Worm (Caenorhabditis elegans) whole organism, L1 larva: ENCODE measurements around the gene fbxa-182.

ENCODE experiments used
- C04F5.9 ChIP-seq: sonication (generic microtip); optimal IDR thresholded peaks from 2 replicates; lab custom pipeline; 2016; ENCODE audit warnings: missing genetic modification characterization, missing compliant biosample characterization
- blmp-1 ChIP-seq: fragments of 150-350 bp; optimal IDR thresholded peaks from 2 replicates; lab custom pipeline; 2014; ENCODE audit warnings: missing biosample characterization, missing genetic modification characterization
- ceh-82 ChIP-seq, 3 experiments: fragments of 150-350 bp in 1 of 3; sonication (generic microtip) in 2 of 3; optimal IDR thresholded peaks; 2 replicates each; lab custom pipeline; 2014 to 2017; ENCODE audit warnings: missing biosample characterization in 3 of 3, missing genetic modification characterization in 3 of 3
- ces-1 ChIP-seq: fragments of 150-350 bp; optimal IDR thresholded peaks from 2 replicates; lab custom pipeline; 2014; ENCODE audit warnings: missing biosample characterization, missing genetic modification reagents, missing genetic modification characterization
- dpl-1 ChIP-seq, 3 experiments: fragments of 150-350 bp in 2 of 3; sonication (generic microtip) in 1 of 3; optimal IDR thresholded peaks; 2 replicates each; lab custom pipeline; 2014 to 2017; ENCODE audit warnings: missing biosample characterization in 3 of 3, missing genetic modification characterization in 3 of 3, missing genetic modification reagents in 3 of 3
- dsc-1 ChIP-seq: sonication (generic microtip); optimal IDR thresholded peaks from 2 replicates; lab custom pipeline; 2016; ENCODE audit warnings: mild to moderate bottlenecking, missing genetic modification characterization, missing compliant biosample characterization
- efl-1 ChIP-seq, 4 experiments: fragments of 150-350 bp; optimal IDR thresholded peaks in 3 of 4; peaks in 1 of 4; 1 replicate in 1 of 4; 2 replicates in 3 of 4; lab custom pipeline; 2014; ENCODE audit warnings: missing biosample characterization in 2 of 4, missing genetic modification characterization in 2 of 4, missing genetic modification reagents in 2 of 4
- efl-3 ChIP-seq: fragments of 200-800 bp; sonication (Bioruptor generic); optimal IDR thresholded peaks from 2 replicates; lab custom pipeline; 2018; ENCODE audit warnings: mild to moderate bottlenecking, missing genetic modification characterization, missing compliant biosample characterization
- egl-27 ChIP-seq, 2 experiments: fragments of 150-350 bp in 1 of 2; sonication (generic microtip); optimal IDR thresholded peaks; 3 replicates each; lab custom pipeline; 2017 to 2018; ENCODE audit warnings: missing biosample characterization in 2 of 2, missing genetic modification characterization in 2 of 2, missing genetic modification reagents in 2 of 2
- elt-2 ChIP-seq: sonication (generic microtip); optimal IDR thresholded peaks from 2 replicates; lab custom pipeline; 2016; ENCODE audit warnings: missing genetic modification characterization, mild to moderate bottlenecking, inconsistent platforms, missing compliant biosample characterization, missing genetic modification reagents
- elt-3 ChIP-seq, 6 experiments: fragments of 150-350 bp in 1 of 6; sonication (generic microtip); optimal IDR thresholded peaks; 2 replicates each; lab custom pipeline; 2017 to 2018; ENCODE audit warnings: missing biosample characterization in 6 of 6, missing genetic modification characterization in 6 of 6, inconsistent platforms in 1 of 6
- ets-5 ChIP-seq: fragments of 200-800 bp; sonication (Bioruptor generic); IDR thresholded peaks from 2 replicates; pipeline ENCODE4 v1.3.6; 2022; ENCODE audit warnings: missing genetic modification characterization, missing compliant biosample characterization
- fkh-10 ChIP-seq: sonication (generic microtip); optimal IDR thresholded peaks from 2 replicates; lab custom pipeline; 2017; ENCODE audit warnings: missing biosample characterization, missing genetic modification reagents, missing genetic modification characterization
- hlh-4 ChIP-seq: sonication (generic microtip); optimal IDR thresholded peaks from 2 replicates; lab custom pipeline; 2016; ENCODE audit warnings: mild to moderate bottlenecking, missing genetic modification characterization, missing compliant biosample characterization
- lin-13 ChIP-seq: fragments of 150-350 bp; optimal IDR thresholded peaks from 2 replicates; lab custom pipeline; 2014; ENCODE audit warnings: missing biosample characterization, missing genetic modification reagents, missing genetic modification characterization
- lir-3 ChIP-seq: sonication (generic microtip); optimal IDR thresholded peaks from 2 replicates; lab custom pipeline; 2016; ENCODE audit warnings: mild to moderate bottlenecking, missing genetic modification characterization, moderate library complexity, missing compliant biosample characterization; ENCODE audit not compliant: poor library complexity
- mef-2 ChIP-seq: fragments of 150-350 bp; optimal IDR thresholded peaks from 2 replicates; lab custom pipeline; 2014; ENCODE audit warnings: missing biosample characterization, missing genetic modification characterization
- nhr-11 ChIP-seq: fragments of 150-350 bp; optimal IDR thresholded peaks from 2 replicates; lab custom pipeline; 2014; ENCODE audit warnings: missing biosample characterization, missing genetic modification characterization
- nhr-12 ChIP-seq: sonication (generic microtip); optimal IDR thresholded peaks from 2 replicates; lab custom pipeline; 2017; ENCODE audit warnings: missing biosample characterization, missing genetic modification characterization
- nhr-20 ChIP-seq: sonication (generic microtip); optimal IDR thresholded peaks from 2 replicates; lab custom pipeline; 2016; ENCODE audit warnings: mild to moderate bottlenecking, missing genetic modification characterization, missing compliant biosample characterization
- nhr-28 ChIP-seq: fragments of 150-350 bp; optimal IDR thresholded peaks from 2 replicates; lab custom pipeline; 2014; ENCODE audit warnings: missing biosample characterization, missing genetic modification characterization
- nhr-47 ChIP-seq: sonication (generic microtip); optimal IDR thresholded peaks from 2 replicates; lab custom pipeline; 2016; ENCODE audit warnings: mild to moderate bottlenecking, missing genetic modification characterization, moderate library complexity, missing compliant biosample characterization
- nhr-71 ChIP-seq: sonication (generic microtip); optimal IDR thresholded peaks from 2 replicates; lab custom pipeline; 2016; ENCODE audit warnings: mild to moderate bottlenecking, missing genetic modification characterization, moderate library complexity, missing compliant biosample characterization
- nhr-76 ChIP-seq: sonication (generic microtip); optimal IDR thresholded peaks from 2 replicates; lab custom pipeline; 2017; ENCODE audit warnings: missing biosample characterization, missing genetic modification characterization
- nhr-85 ChIP-seq: sonication (generic microtip); peaks from one replicate; lab custom pipeline; 2016; ENCODE audit warnings: missing genetic modification characterization, inconsistent platforms, missing compliant biosample characterization
- nhr-90 ChIP-seq: sonication (generic microtip); optimal IDR thresholded peaks from 2 replicates; lab custom pipeline; 2016; ENCODE audit warnings: mild to moderate bottlenecking, missing genetic modification characterization, missing compliant biosample characterization; ENCODE audit not compliant: poor library complexity
- rnt-1 ChIP-seq: sonication (generic microtip); optimal IDR thresholded peaks from 2 replicates; lab custom pipeline; 2016; ENCODE audit warnings: mild to moderate bottlenecking, missing genetic modification characterization, moderate library complexity, missing compliant biosample characterization
- snpc-4 ChIP-seq: fragments of 150-350 bp; optimal IDR thresholded peaks from 2 replicates; lab custom pipeline; 2014; ENCODE audit warnings: missing biosample characterization, missing genetic modification characterization
- sptf-1 ChIP-seq: fragments of 150-350 bp; optimal IDR thresholded peaks from 2 replicates; lab custom pipeline; 2014; ENCODE audit warnings: missing biosample characterization, missing genetic modification characterization
- unc-30 ChIP-seq: sonication (generic microtip); optimal IDR thresholded peaks from 2 replicates; lab custom pipeline; 2017; ENCODE audit warnings: missing biosample characterization, missing genetic modification characterization
- unc-98 ChIP-seq: fragments of 200-800 bp; sonication (Bioruptor generic); IDR thresholded peaks from 2 replicates; pipeline ENCODE4 v1.3.6; 2022; ENCODE audit warnings: missing genetic modification characterization, missing compliant biosample characterization
- ztf-4 ChIP-seq: fragments of 150-350 bp; optimal IDR thresholded peaks from 2 replicates; lab custom pipeline; 2014; ENCODE audit warnings: missing biosample characterization, missing genetic modification characterization

The fbxa-182 gene

DNA sequence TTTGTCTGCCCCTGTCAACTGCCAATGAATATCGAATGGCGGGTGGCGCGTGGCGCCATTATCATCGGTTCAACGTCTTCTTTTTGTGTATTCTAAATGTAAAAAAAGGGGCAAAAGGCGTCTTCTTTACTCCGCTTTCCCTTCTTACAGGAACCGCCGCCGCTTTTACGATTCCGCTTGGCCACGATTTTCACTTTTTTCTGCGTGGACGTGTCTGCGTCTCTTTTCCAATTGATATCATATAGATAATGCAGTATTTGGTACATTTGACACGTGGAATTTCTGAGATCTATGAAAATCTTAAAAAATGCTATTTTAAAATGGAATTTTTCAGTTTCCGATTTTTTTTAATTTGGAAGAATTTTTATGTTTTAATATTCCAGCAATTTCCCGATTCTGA, 23.0 kb upstream of the fbxa-182 start:
- TF ChIP-seq hlh-4 (no peak), efl-1 (optimal IDR thresholded peaks at IDR 0.05; lab: Kevin White, UChicago) (no peak), efl-1 (GFP tag; optimal IDR thresholded peaks at IDR 0.05 in 1 of 2; lab: Kevin White, UChicago) (peak in 1 of 2 experiments; percentile 40), elt-3 (tag; optimal IDR thresholded peaks at IDR 0.05; lab: Kevin White, UChicago) (peak in 2 of 6 experiments; percentile 21 to 29), lin-13 (GFP tag; lab: Kevin White, UChicago) (no peak), blmp-1 (peak; percentile 97), fkh-10 (GFP tag; lab: Kevin White, UChicago) (no peak)

DNA sequence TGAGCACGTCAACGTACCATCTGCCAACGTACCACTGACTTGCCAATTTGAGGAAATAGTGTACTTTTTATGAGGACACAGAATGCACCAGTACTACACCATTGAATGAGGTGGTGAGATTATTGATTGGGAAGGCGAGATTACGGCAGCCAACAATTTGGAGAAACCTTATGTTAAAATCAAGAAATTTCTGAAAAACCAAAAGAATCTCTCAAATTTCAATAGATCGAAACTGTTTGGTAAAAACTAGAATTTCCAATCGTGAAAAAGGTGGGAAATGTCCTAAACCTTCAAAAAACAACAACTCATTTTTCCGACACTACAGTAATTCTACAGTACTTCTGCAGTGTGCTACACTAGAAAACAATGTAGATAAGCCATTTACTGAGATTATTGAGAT, 19.4 kb upstream of the fbxa-182 start, which contains the start of gene ceh-86:
ceh-86 (minus strand) TSS at position 101 of the 400 bp plus-strand sequence.
- TF ChIP-seq nhr-76 (tag; lab: Kevin White, UChicago) (no peak), nhr-71 (tag; lab: Kevin White, UChicago) (no peak), nhr-90 (tag; lab: Kevin White, UChicago) (no peak), ces-1 (GFP tag; lab: Kevin White, UChicago) (no peak), egl-27 (tag; optimal IDR thresholded peaks at IDR 0.05; lab: Kevin White, UChicago) (no peak), lin-13 (GFP tag; lab: Kevin White, UChicago) (no peak), sptf-1 (tag; lab: Kevin White, UChicago) (no peak), ztf-4 (tag; lab: Kevin White, UChicago) (no peak), efl-3 (GFP tag; lab: Kevin White, UChicago) (no peak), dpl-1 (GFP tag; optimal IDR thresholded peaks at IDR 0.05; lab: Kevin White, UChicago) (no peak), elt-3 (tag; optimal IDR thresholded peaks at IDR 0.05; lab: Kevin White, UChicago) (no peak), mef-2 (tag; lab: Kevin White, UChicago) (no peak), nhr-20 (no peak), dsc-1 (tag; lab: Kevin White, UChicago) (no peak), rnt-1 (no peak)

DNA sequence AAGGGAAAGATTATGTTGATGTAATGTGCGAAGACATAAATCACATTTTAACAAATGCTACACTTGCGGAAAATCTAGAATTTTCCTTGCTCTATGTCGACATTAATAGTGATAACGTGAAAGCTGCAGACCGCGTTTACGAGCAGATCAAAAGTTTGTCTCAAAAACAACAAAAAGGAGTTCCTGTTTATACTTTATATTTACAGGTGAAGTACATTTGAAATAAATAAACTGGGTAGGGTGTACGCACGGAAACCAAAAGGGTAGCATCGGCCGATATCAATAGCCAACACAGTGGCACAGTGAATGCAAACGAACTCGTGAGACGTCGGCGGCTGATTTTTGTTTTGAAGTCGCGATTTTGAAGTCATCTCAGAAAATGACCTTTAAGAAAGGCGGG, 9.9 kb upstream of the fbxa-182 start:
- TF ChIP-seq efl-1 (optimal IDR thresholded peaks at IDR 0.05; lab: Kevin White, UChicago) (no peak), efl-1 (GFP tag; optimal IDR thresholded peaks at IDR 0.05 in 1 of 2; lab: Kevin White, UChicago) (peak in 1 of 2 experiments; percentile 38), nhr-85 (tag; lab: Kevin White, UChicago) (no peak)
- TF ChIP-seq, all 84 proteins: peak for 1

DNA sequence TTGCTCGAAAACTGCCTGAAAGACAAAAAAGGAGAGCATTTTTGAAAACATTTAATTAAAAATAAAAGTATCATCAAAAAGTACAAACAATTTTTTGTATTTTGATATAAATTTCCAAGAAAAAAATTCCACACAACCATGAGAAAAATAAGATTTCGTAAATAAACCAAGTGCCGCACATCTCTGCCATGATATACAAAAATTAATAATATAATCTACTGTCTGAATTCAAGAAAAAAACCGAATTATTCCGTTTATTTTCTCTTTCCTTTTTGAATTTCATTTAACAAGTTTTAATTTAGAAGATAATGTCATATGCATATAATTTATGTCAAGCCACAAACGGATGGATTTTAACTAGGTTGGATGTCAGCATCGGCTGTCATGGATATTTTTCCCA, 9.4 kb upstream of the fbxa-182 start, which contains the start of gene F42G2.2:
F42G2.2 (plus strand) TSS at position 301 of the 400 bp plus-strand sequence.
- no peak for TF ChIP-seq efl-3 (GFP tag; lab: Kevin White, UChicago)
- no peak for TF ChIP-seq nhr-28 (tag; lab: Kevin White, UChicago)
- TF ChIP-seq nhr-20, result no peak
- no peak for TF ChIP-seq nhr-11 (tag; lab: Kevin White, UChicago)
- no peak for TF ChIP-seq elt-2 (tag; lab: Kevin White, UChicago)
- TF ChIP-seq lir-3 (tag; lab: Kevin White, UChicago), result no peak
- no peak for TF ChIP-seq ceh-82 (tag; optimal IDR thresholded peaks at IDR 0.05; lab: Kevin White, UChicago)
- TF ChIP-seq nhr-47 (tag; lab: Kevin White, UChicago), result no peak
- TF ChIP-seq nhr-12 (tag; lab: Kevin White, UChicago), result no peak
- no peak for TF ChIP-seq snpc-4 (tag; lab: Kevin White, UChicago)
- TF ChIP-seq lin-13 (GFP tag; lab: Kevin White, UChicago), result no peak
- no peak for TF ChIP-seq ets-5
- TF ChIP-seq, all 84 proteins: peak for 0

DNA sequence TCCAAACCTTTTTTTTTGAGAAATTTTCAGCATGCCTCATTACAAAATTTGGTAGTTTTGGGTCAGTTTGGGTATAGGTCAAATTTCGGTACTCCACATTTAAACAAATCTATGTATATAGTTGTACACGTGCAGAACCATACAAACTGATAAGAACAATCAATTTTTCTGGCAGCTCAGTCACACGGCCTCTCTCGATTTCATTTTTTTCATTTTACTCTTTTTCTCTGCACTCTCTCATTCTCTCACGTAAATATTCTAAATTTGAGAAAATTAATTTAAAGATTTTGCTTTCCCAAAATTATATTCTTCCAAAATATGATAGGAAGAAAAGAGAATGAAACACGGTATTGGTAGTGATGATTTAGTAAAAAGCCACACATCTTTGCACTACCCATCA, 8.6 kb upstream of the fbxa-182 start:
- no peak for TF ChIP-seq unc-98
- TF ChIP-seq elt-2 (tag; lab: Kevin White, UChicago), result peak; percentile 22
- no peak for TF ChIP-seq unc-30 (tag; lab: Kevin White, UChicago)
- no peak for TF ChIP-seq C04F5.9
- TF ChIP-seq, all 84 proteins: peak for 1
